Fruit fly (Drosophila melanogaster): ENCODE results near the gene CG13856.

- no peak for TF ChIP-seq Xbp1 (GFP tag; optimal IDR thresholded peaks at IDR 0.05)
- no peak for TF ChIP-seq her (GFP tag; optimal IDR thresholded peaks at IDR 0.05)
- TF ChIP-seq nmo (GFP tag; optimal IDR thresholded peaks at IDR 0.05): no peak
- no peak for TF ChIP-seq CG14014 (GFP tag; IDR thresholded peaks at IDR 0.05)
- TF ChIP-seq slbo (GFP tag; IDR thresholded peaks at IDR 0.05): no peak
- no peak for TF ChIP-seq hkb (optimal IDR thresholded peaks at IDR 0.05)
- no peak for TF ChIP-seq hkb (GFP tag; IDR thresholded peaks at IDR 0.05)
- no peak for TF ChIP-seq CG7556 (GFP tag; optimal IDR thresholded peaks at IDR 0.05)
- no peak for TF ChIP-seq Dip2 (GFP tag; IDR thresholded peaks at IDR 0.05)
- no peak for TF ChIP-seq CG17612 (GFP tag; IDR thresholded peaks at IDR 0.05)
- no peak for TF ChIP-seq bigmax (GFP tag; optimal IDR thresholded peaks at IDR 0.05)
- TF ChIP-seq sd (tag; optimal IDR thresholded peaks at IDR 0.05): no peak
- TF ChIP-seq Jarid2 (GFP tag; optimal IDR thresholded peaks at IDR 0.05): no peak
- TF ChIP-seq Dp (GFP tag; optimal IDR thresholded peaks at IDR 0.05): no peak
Measured at dm6 chr3R:22357942-22358341, 44.5 kb upstream of the CG13856 start.
